Worm (Caenorhabditis elegans): ENCODE measurements around the gene F35H8.1.
A peak's percentile ranks its signal among the peaks of the same experiment; 100 is the strongest.

DNA sequence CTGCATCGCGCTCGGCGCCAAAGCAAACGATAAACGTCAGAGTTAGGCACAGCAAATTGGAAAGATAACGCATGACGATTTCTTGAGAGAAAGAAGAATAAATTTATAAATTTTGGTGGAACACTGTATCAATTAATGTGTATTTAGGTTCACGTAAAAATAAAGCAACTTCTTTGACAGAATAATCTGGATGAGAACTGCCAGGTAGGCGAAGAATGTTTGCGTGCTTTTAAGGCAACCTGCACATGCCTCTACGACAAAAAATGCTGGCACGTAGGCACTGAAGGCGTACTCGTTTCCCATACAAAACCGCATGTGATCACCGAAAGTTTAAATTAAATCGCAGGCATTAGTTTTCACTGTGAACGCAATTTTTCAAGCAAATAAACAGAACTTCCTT lies at the start of gene F35H8.1:
- TF ChIP-seq set-16 (GFP tag; IDR thresholded peaks at IDR 0.05) (no peak), lin-15B (tag; optimal IDR thresholded peaks at IDR 0.05) (no peak), zfp-2 (tag; optimal IDR thresholded peaks at IDR 0.05) (no peak), pqm-1 (tag; optimal IDR thresholded peaks at IDR 0.05) (no peak), ZK337.2 (GFP tag; IDR thresholded peaks at IDR 0.05) (no peak), zip-11 (GFP tag; IDR thresholded peaks at IDR 0.05) (no peak), aly-2 (tag; optimal IDR thresholded peaks at IDR 0.05) (no peak), nhr-237 (tag; optimal IDR thresholded peaks at IDR 0.05) (no peak), zfp-3 (GFP tag; conservative IDR thresholded peaks at IDR 0.05) (no peak), lin-39 (tag; optimal IDR thresholded peaks at IDR 0.05) (no peak), unc-62 (GFP tag; optimal IDR thresholded peaks at IDR 0.05 in 1 of 2) (peak in 1 of 2 experiments; percentile 12), unc-62 (tag; optimal IDR thresholded peaks at IDR 0.05) (no peak), ceh-28 (tag; optimal IDR thresholded peaks at IDR 0.05) (no peak)
